Fruit fly (Drosophila melanogaster): ENCODE results near the gene Poxm.

- no peak for TF ChIP-seq sage (GFP tag; optimal IDR thresholded peaks at IDR 0.05)
- no peak for TF ChIP-seq psq (GFP tag; optimal IDR thresholded peaks at IDR 0.05)
- no peak for TF ChIP-seq sv (GFP tag; optimal IDR thresholded peaks at IDR 0.05)
- TF ChIP-seq br (GFP tag; optimal IDR thresholded peaks at IDR 0.05): no peak
- no peak for TF ChIP-seq pan (optimal IDR thresholded peaks at IDR 0.05)
- no peak for TF ChIP-seq Hr78 (GFP tag; optimal IDR thresholded peaks at IDR 0.05)
- no peak for TF ChIP-seq dsf (GFP tag; optimal IDR thresholded peaks at IDR 0.05; ENCODE audit: borderline replicate concordance)
- no peak for TF ChIP-seq usp (GFP tag; optimal IDR thresholded peaks at IDR 0.05)
- TF ChIP-seq rgr (GFP tag; optimal IDR thresholded peaks at IDR 0.05): no peak
- TF ChIP-seq Abd-B (GFP tag; optimal IDR thresholded peaks at IDR 0.05): no peak
These were observed 26.3 kb downstream of the Poxm start for dm6 chr3R:8307283-8307682.
